Worm (Caenorhabditis elegans): ENCODE data around the gene F49A5.10.

Gene F49A5.10

DNA sequence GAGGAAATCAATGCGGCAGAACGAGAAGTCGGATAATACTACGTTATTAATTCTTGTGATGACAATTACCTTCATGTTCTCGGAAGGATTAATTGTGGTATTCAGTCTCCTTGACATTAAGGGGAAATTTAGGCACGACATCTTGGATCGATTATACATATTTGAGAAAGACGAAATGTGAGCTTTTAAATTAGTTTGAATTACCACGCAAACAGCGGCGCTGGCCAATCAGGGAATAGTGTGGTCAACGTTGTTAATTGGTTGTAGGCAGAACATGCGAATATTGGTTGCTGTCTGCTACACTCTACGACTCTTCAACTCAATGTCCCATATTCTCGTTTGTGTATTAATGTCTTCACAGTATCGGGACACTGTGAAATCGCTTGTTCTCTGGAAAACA lies at the start of gene F49A5.10:
F49A5.10 (plus strand) TSS at position 301 of the 400 bp plus-strand sequence.
- TF ChIP-seq ceh-13 (GFP tag; optimal IDR thresholded peaks at IDR 0.05) (no peak), pes-1 (GFP tag; IDR thresholded peaks at IDR 0.05) (no peak), flt-1 (GFP tag; IDR thresholded peaks at IDR 0.05) (no peak), tra-4 (tag; optimal IDR thresholded peaks at IDR 0.05) (no peak), scrt-1 (GFP tag; IDR thresholded peaks at IDR 0.05) (no peak), ceh-36 (tag; optimal IDR thresholded peaks at IDR 0.05) (no peak), aly-1 (tag; optimal IDR thresholded peaks at IDR 0.05) (no peak), sea-1 (GFP tag; conservative IDR thresholded peaks at IDR 0.05) (no peak), hmg-4 (GFP tag; optimal IDR thresholded peaks at IDR 0.05) (no peak), tbx-37 (GFP tag; conservative IDR thresholded peaks at IDR 0.05) (no peak), B0310.2 (tag; optimal IDR thresholded peaks at IDR 0.05) (no peak)

- TF ChIP-seq scrt-1 (GFP tag; IDR thresholded peaks at IDR 0.05) (no peak), hnd-1 (tag; optimal IDR thresholded peaks at IDR 0.05) (no peak), pes-1 (GFP tag; IDR thresholded peaks at IDR 0.05) (no peak), hmbx-1 (tag; optimal IDR thresholded peaks at IDR 0.05) (no peak), ama-1 (optimal IDR thresholded peaks at IDR 0.05) (no peak), sea-1 (GFP tag; conservative IDR thresholded peaks at IDR 0.05) (no peak), ceh-13 (GFP tag; optimal IDR thresholded peaks at IDR 0.05) (no peak), ets-7 (tag; optimal IDR thresholded peaks at IDR 0.05) (no peak), aly-1 (tag; optimal IDR thresholded peaks at IDR 0.05) (no peak), tra-4 (tag; optimal IDR thresholded peaks at IDR 0.05) (no peak), F13C5.2 (tag; optimal IDR thresholded peaks at IDR 0.05) (no peak), tbx-11 (GFP tag; IDR thresholded peaks at IDR 0.05) (no peak)
Observed at ce11 chrV:16827485-16827884, 47.6 kb upstream of the F49A5.10 start, which contains the start of gene srh-216. Gene srh-216, minus strand, starts transcription at chrV:16827585.

DNA sequence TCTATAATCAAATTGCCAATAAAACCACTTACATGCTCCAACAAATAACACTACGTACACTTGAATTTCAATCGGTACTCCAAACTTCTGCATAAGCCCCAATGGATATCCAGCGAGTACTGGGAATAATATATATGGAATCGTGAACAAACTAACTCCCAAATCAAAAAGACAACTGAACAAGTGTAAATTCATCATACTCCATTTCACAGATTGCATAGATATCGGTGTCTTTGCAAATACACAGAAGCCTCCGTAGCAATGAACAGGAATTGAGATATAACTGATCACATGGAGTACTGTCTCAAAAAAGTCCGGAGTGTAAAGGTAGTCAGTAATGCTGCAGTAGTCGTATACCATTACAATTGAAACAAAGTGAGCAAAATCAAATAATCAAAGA lies 45.7 kb upstream of the F49A5.10 start, which contains the start of gene srh-214:
srh-214 (minus strand) TSS at position 360 of the 400 bp plus-strand sequence.
- TF ChIP-seq hmbx-1 (tag; optimal IDR thresholded peaks at IDR 0.05) (no peak), B0310.2 (tag; optimal IDR thresholded peaks at IDR 0.05) (no peak), aly-1 (tag; optimal IDR thresholded peaks at IDR 0.05) (no peak), scrt-1 (GFP tag; IDR thresholded peaks at IDR 0.05) (no peak), tbx-37 (GFP tag; conservative IDR thresholded peaks at IDR 0.05) (no peak), ceh-13 (GFP tag; optimal IDR thresholded peaks at IDR 0.05) (no peak), flt-1 (GFP tag; IDR thresholded peaks at IDR 0.05) (no peak), hmg-4 (GFP tag; optimal IDR thresholded peaks at IDR 0.05) (no peak), tbx-11 (GFP tag; IDR thresholded peaks at IDR 0.05) (no peak), hnd-1 (tag; optimal IDR thresholded peaks at IDR 0.05) (no peak), pes-1 (GFP tag; IDR thresholded peaks at IDR 0.05) (no peak), ceh-36 (tag; optimal IDR thresholded peaks at IDR 0.05) (no peak), tra-4 (tag; optimal IDR thresholded peaks at IDR 0.05) (no peak), F13C5.2 (tag; optimal IDR thresholded peaks at IDR 0.05) (no peak), ets-7 (tag; optimal IDR thresholded peaks at IDR 0.05) (no peak), sea-1 (GFP tag; conservative IDR thresholded peaks at IDR 0.05) (no peak), ama-1 (optimal IDR thresholded peaks at IDR 0.05) (no peak)

ce11 chrV:16831310-16831709 lies 43.8 kb upstream of the F49A5.10 start:
- TF ChIP-seq sea-1 (GFP tag; conservative IDR thresholded peaks at IDR 0.05): no peak
- TF ChIP-seq tbx-37 (GFP tag; conservative IDR thresholded peaks at IDR 0.05): no peak
- no peak for TF ChIP-seq aly-1 (tag; optimal IDR thresholded peaks at IDR 0.05)
- TF ChIP-seq B0310.2 (tag; optimal IDR thresholded peaks at IDR 0.05): no peak
- no peak for TF ChIP-seq hmbx-1 (tag; optimal IDR thresholded peaks at IDR 0.05)
- TF ChIP-seq flt-1 (GFP tag; IDR thresholded peaks at IDR 0.05): no peak
- no peak for TF ChIP-seq ets-7 (tag; optimal IDR thresholded peaks at IDR 0.05)
- no peak for TF ChIP-seq tra-4 (tag; optimal IDR thresholded peaks at IDR 0.05)
- no peak for TF ChIP-seq ama-1 (optimal IDR thresholded peaks at IDR 0.05)
- TF ChIP-seq hmg-4 (GFP tag; optimal IDR thresholded peaks at IDR 0.05): no peak
- no peak for TF ChIP-seq F13C5.2 (tag; optimal IDR thresholded peaks at IDR 0.05)
- TF ChIP-seq hnd-1 (tag; optimal IDR thresholded peaks at IDR 0.05): no peak

- no peak for TF ChIP-seq pes-1 (GFP tag; IDR thresholded peaks at IDR 0.05)
- no peak for TF ChIP-seq tbx-11 (GFP tag; IDR thresholded peaks at IDR 0.05)
- no peak for TF ChIP-seq tra-4 (tag; optimal IDR thresholded peaks at IDR 0.05)
- TF ChIP-seq flt-1 (GFP tag; IDR thresholded peaks at IDR 0.05): no peak
- TF ChIP-seq hmbx-1 (tag; optimal IDR thresholded peaks at IDR 0.05): no peak
- no peak for TF ChIP-seq ama-1 (optimal IDR thresholded peaks at IDR 0.05)
- TF ChIP-seq aly-1 (tag; optimal IDR thresholded peaks at IDR 0.05): no peak
- TF ChIP-seq scrt-1 (GFP tag; IDR thresholded peaks at IDR 0.05): no peak
- TF ChIP-seq hmg-4 (GFP tag; optimal IDR thresholded peaks at IDR 0.05): no peak
- no peak for TF ChIP-seq ets-7 (tag; optimal IDR thresholded peaks at IDR 0.05)
- TF ChIP-seq F13C5.2 (tag; optimal IDR thresholded peaks at IDR 0.05): no peak
- no peak for TF ChIP-seq ceh-13 (GFP tag; optimal IDR thresholded peaks at IDR 0.05)
Observed at ce11 chrV:16831921-16832320, 43.1 kb upstream of the F49A5.10 start, which contains the start of gene srh-215. Gene srh-215, minus strand, starts transcription at chrV:16832021.

DNA sequence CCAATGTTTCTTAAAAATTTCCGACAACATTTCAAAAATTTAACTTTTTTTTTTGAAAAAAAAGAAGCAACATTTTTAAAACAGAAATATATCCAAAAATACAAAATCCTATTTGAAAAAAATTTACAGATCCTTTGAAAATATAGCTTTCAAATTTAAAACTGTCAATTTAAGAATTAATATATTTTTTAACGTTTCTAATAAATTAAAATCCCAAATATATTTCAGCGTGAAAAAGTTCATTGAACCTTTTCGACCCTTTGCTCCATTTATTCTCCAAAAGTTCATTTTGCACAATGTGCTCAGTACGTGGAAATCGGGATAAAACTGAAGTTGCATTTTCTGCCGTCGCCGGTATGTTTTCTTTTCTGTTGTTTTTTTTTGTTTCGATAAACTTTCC lies 42.2 kb upstream of the F49A5.10 start, which contains the start of gene phy-3:
phy-3 (plus strand) TSS at position 301 of the 400 bp plus-strand sequence.
- TF ChIP-seq tbx-37 (GFP tag; conservative IDR thresholded peaks at IDR 0.05): no peak

ce11 chrV:16833672-16834071 lies 41.4 kb upstream of the F49A5.10 start:
- TF ChIP-seq flt-1 (GFP tag; IDR thresholded peaks at IDR 0.05): no peak
- TF ChIP-seq ama-1 (optimal IDR thresholded peaks at IDR 0.05): no peak
- no peak for TF ChIP-seq hmg-4 (GFP tag; optimal IDR thresholded peaks at IDR 0.05)
- TF ChIP-seq aly-1 (tag; optimal IDR thresholded peaks at IDR 0.05): no peak
- TF ChIP-seq F13C5.2 (tag; optimal IDR thresholded peaks at IDR 0.05): no peak
- TF ChIP-seq ceh-13 (GFP tag; optimal IDR thresholded peaks at IDR 0.05): no peak
- no peak for TF ChIP-seq B0310.2 (tag; optimal IDR thresholded peaks at IDR 0.05)
- no peak for TF ChIP-seq sea-1 (GFP tag; conservative IDR thresholded peaks at IDR 0.05)
- no peak for TF ChIP-seq ets-7 (tag; optimal IDR thresholded peaks at IDR 0.05)
- TF ChIP-seq scrt-1 (GFP tag; IDR thresholded peaks at IDR 0.05): no peak
- no peak for TF ChIP-seq tbx-37 (GFP tag; conservative IDR thresholded peaks at IDR 0.05)
- no peak for TF ChIP-seq tra-4 (tag; optimal IDR thresholded peaks at IDR 0.05)
- no peak for TF ChIP-seq hmbx-1 (tag; optimal IDR thresholded peaks at IDR 0.05)
- TF ChIP-seq pes-1 (GFP tag; IDR thresholded peaks at IDR 0.05): no peak
- no peak for TF ChIP-seq tbx-11 (GFP tag; IDR thresholded peaks at IDR 0.05)
- TF ChIP-seq ceh-36 (tag; optimal IDR thresholded peaks at IDR 0.05): no peak
- no peak for TF ChIP-seq hnd-1 (tag; optimal IDR thresholded peaks at IDR 0.05)

Measured in whole organism, early embryonic.